Fruit fly (Drosophila melanogaster) whole organism, embryonic: ENCODE data around the gene w-cup.

Experiments used
- CG10147 ChIP-seq: fragments of 200-800 bp; sonication (Bioruptor generic); optimal IDR thresholded peaks from 2 replicates; lab custom pipeline; 2019; ENCODE audit warnings: missing biosample characterization, mild to moderate bottlenecking, missing genetic modification characterization, moderate library complexity
- CG11696 ChIP-seq: fragments of 200-800 bp; sonication (Bioruptor generic); IDR thresholded peaks from 2 replicates; pipeline ENCODE4 v1.3.6; 2022; ENCODE audit warnings: missing biosample characterization, missing genetic modification characterization
- CG12071 ChIP-seq: fragments of 200-800 bp; sonication (Bioruptor generic); optimal IDR thresholded peaks from 3 replicates; lab custom pipeline; 2018; ENCODE audit warnings: missing biosample characterization, mild to moderate bottlenecking, missing genetic modification characterization
- CG12236 ChIP-seq: fragments of 200-800 bp; sonication (Bioruptor generic); optimal IDR thresholded peaks from 2 replicates; lab custom pipeline; 2016; ENCODE audit warnings: missing biosample characterization, missing genetic modification characterization
- CG12391 ChIP-seq: fragments of 200-800 bp; sonication (Bioruptor generic); optimal IDR thresholded peaks from 3 replicates; lab custom pipeline; 2018; ENCODE audit warnings: missing biosample characterization, mild to moderate bottlenecking, missing genetic modification characterization, moderate library complexity
- CG13296 ChIP-seq: fragments of 200-800 bp; sonication (Bioruptor generic); optimal IDR thresholded peaks from 3 replicates; lab custom pipeline; 2018; ENCODE audit warnings: missing biosample characterization, mild to moderate bottlenecking, missing genetic modification characterization
- CG15696 ChIP-seq: fragments of 200-800 bp; sonication (Bioruptor generic); optimal IDR thresholded peaks from 2 replicates; lab custom pipeline; 2019; ENCODE audit warnings: missing biosample characterization, mild to moderate bottlenecking, missing genetic modification characterization, moderate library complexity
- CG17328 ChIP-seq: fragments of 200-800 bp; sonication (Bioruptor generic); IDR thresholded peaks from 2 replicates; pipeline ENCODE4 v1.3.6; 2022; ENCODE audit warnings: missing biosample characterization, missing genetic modification characterization
- CG18476 ChIP-seq: fragments of 200-800 bp; sonication (Bioruptor generic); optimal IDR thresholded peaks from 2 replicates; lab custom pipeline; 2016; ENCODE audit warnings: missing biosample characterization, mild to moderate bottlenecking, missing genetic modification characterization
- CG3065 ChIP-seq: fragments of 200-800 bp; sonication (Bioruptor generic); optimal IDR thresholded peaks from 2 replicates; lab custom pipeline; 2016; ENCODE audit warnings: missing biosample characterization, missing genetic modification characterization
- CG3407 ChIP-seq: fragments of 200-800 bp; sonication (Bioruptor generic); optimal IDR thresholded peaks from 2 replicates; lab custom pipeline; 2018; ENCODE audit warnings: missing biosample characterization, mild to moderate bottlenecking, missing genetic modification characterization
- CG4730 ChIP-seq: fragments of 200-800 bp; sonication (Bioruptor generic); IDR thresholded peaks from 2 replicates; pipeline ENCODE4 v1.3.6; 2022; ENCODE audit warnings: missing biosample characterization, missing genetic modification characterization
- CG7372 ChIP-seq: fragments of 200-800 bp; sonication (Bioruptor generic); IDR thresholded peaks from 2 replicates; pipeline ENCODE4 v1.3.6; 2022; ENCODE audit warnings: missing biosample characterization, missing genetic modification characterization
- CG7987 ChIP-seq: fragments of 200-800 bp; sonication (Bioruptor generic); optimal IDR thresholded peaks from 2 replicates; lab custom pipeline; 2018; ENCODE audit warnings: missing biosample characterization, mild to moderate bottlenecking, missing genetic modification characterization, moderate library complexity
- CG8290 ChIP-seq, 3 experiments: fragments of 200-800 bp; sonication (Bioruptor generic); optimal IDR thresholded peaks; 2 replicates each; lab custom pipeline; 2016 to 2019; ENCODE audit warnings: missing biosample characterization in 3 of 3, missing genetic modification characterization in 3 of 3, mild to moderate bottlenecking in 2 of 3, moderate library complexity in 1 of 3
- CG9817 ChIP-seq: fragments of 200-800 bp; sonication (Bioruptor generic); optimal IDR thresholded peaks from 2 replicates; lab custom pipeline; 2018; ENCODE audit warnings: missing biosample characterization, mild to moderate bottlenecking, missing genetic modification characterization, moderate library complexity
- CkIIα-i1 ChIP-seq: fragments of 200-800 bp; sonication (Bioruptor generic); IDR thresholded peaks from 2 replicates; pipeline ENCODE4 v1.3.6; 2022; ENCODE audit warnings: missing biosample characterization, missing genetic modification characterization
- Fer1 ChIP-seq: fragments of 200-800 bp; sonication (Bioruptor generic); optimal IDR thresholded peaks from 2 replicates; lab custom pipeline; 2017; ENCODE audit warnings: missing biosample characterization, mild to moderate bottlenecking, missing genetic modification characterization
- HLH54F ChIP-seq: fragments of 200-800 bp; sonication (Bioruptor generic); optimal IDR thresholded peaks from 3 replicates; lab custom pipeline; 2016; ENCODE audit warnings: missing biosample characterization, missing genetic modification characterization
- Lim3 ChIP-seq: fragments of 200-800 bp; sonication (Bioruptor generic); IDR thresholded peaks from 2 replicates; pipeline ENCODE4 v1.3.6; 2022; ENCODE audit warnings: missing biosample characterization, missing genetic modification characterization
- MBD-R2 ChIP-seq: fragments of 200-800 bp; sonication (Bioruptor generic); IDR thresholded peaks from 2 replicates; pipeline ENCODE4 v1.3.6; 2022; ENCODE audit warnings: missing biosample characterization, missing genetic modification characterization
- Mes4 ChIP-seq: fragments of 200-800 bp; sonication (Bioruptor generic); optimal IDR thresholded peaks from 2 replicates; lab custom pipeline; 2016; ENCODE audit warnings: missing biosample characterization, missing genetic modification characterization
- Nf-YB ChIP-seq: fragments of 200-800 bp; sonication (Bioruptor generic); optimal IDR thresholded peaks from 3 replicates; lab custom pipeline; 2019; ENCODE audit warnings: missing biosample characterization, mild to moderate bottlenecking, missing genetic modification characterization, moderate library complexity
- Nf-YC ChIP-seq: fragments of 200-800 bp; optimal IDR thresholded peaks from 3 replicates; lab custom pipeline; 2019; ENCODE audit warnings: missing biosample characterization, mild to moderate bottlenecking, missing genetic modification characterization, moderate library complexity
- Ptx1 ChIP-seq: fragments of 200-800 bp; sonication (Bioruptor generic); IDR thresholded peaks from 2 replicates; pipeline ENCODE4 v1.3.6; 2022; ENCODE audit warnings: missing biosample characterization, missing genetic modification characterization
- Rx ChIP-seq: fragments of 200-800 bp; sonication (Bioruptor generic); IDR thresholded peaks from 2 replicates; pipeline ENCODE4 v1.3.6; 2022; ENCODE audit warnings: missing biosample characterization, missing genetic modification characterization
- Scr ChIP-seq: fragments of 200-800 bp; sonication (Bioruptor generic); IDR thresholded peaks from 2 replicates; pipeline ENCODE4 v1.3.6; 2022; ENCODE audit warnings: missing biosample characterization, missing genetic modification characterization; ENCODE audit not compliant: partially characterized antibody
- al ChIP-seq: fragments of 200-800 bp; sonication (Bioruptor generic); IDR thresholded peaks from 2 replicates; pipeline ENCODE4 v1.3.6; 2022; ENCODE audit warnings: missing biosample characterization, missing genetic modification characterization
- amos ChIP-seq: fragments of 200-800 bp; sonication (Bioruptor generic); IDR thresholded peaks from 2 replicates; pipeline ENCODE4 v1.3.6; 2022; ENCODE audit warnings: missing biosample characterization, missing genetic modification characterization; ENCODE audit not compliant: partially characterized antibody
- btn ChIP-seq: fragments of 200-800 bp; sonication (Bioruptor generic); optimal IDR thresholded peaks from 2 replicates; lab custom pipeline; 2016; ENCODE audit warnings: missing biosample characterization, missing genetic modification characterization
- da ChIP-seq: fragments of 200-800 bp; sonication (Bioruptor generic); optimal IDR thresholded peaks from 2 replicates; lab custom pipeline; 2016; ENCODE audit warnings: missing biosample characterization, missing genetic modification characterization
- dmrt11E ChIP-seq: fragments of 200-800 bp; sonication (Bioruptor generic); optimal IDR thresholded peaks from 3 replicates; lab custom pipeline; 2018; ENCODE audit warnings: missing biosample characterization, mild to moderate bottlenecking, missing genetic modification characterization, moderate library complexity
- emc ChIP-seq: fragments of 200-800 bp; sonication (Bioruptor generic); optimal IDR thresholded peaks from 2 replicates; lab custom pipeline; 2016; ENCODE audit warnings: missing biosample characterization, missing genetic modification characterization
- fd102C ChIP-seq: fragments of 200-800 bp; sonication (Bioruptor generic); optimal IDR thresholded peaks from 2 replicates; lab custom pipeline; 2018; ENCODE audit warnings: missing biosample characterization, mild to moderate bottlenecking, missing genetic modification characterization, moderate library complexity
- gsb-n ChIP-seq: fragments of 200-800 bp; sonication (Bioruptor generic); optimal IDR thresholded peaks from 3 replicates; lab custom pipeline; 2018; ENCODE audit warnings: missing biosample characterization, mild to moderate bottlenecking, missing genetic modification characterization
- hb ChIP-seq: fragments of 200-800 bp; sonication (Bioruptor generic); IDR thresholded peaks from 3 replicates; pipeline ENCODE4 v1.3.6; 2022; ENCODE audit warnings: missing biosample characterization, missing genetic modification characterization; ENCODE audit not compliant: partially characterized antibody
- her ChIP-seq: fragments of 200-800 bp; sonication (Bioruptor generic); optimal IDR thresholded peaks from 2 replicates; lab custom pipeline; 2016; ENCODE audit warnings: missing biosample characterization, missing genetic modification characterization
- kah ChIP-seq: fragments of 200-800 bp; sonication (Bioruptor generic); optimal IDR thresholded peaks from 2 replicates; lab custom pipeline; 2018; ENCODE audit warnings: missing biosample characterization, mild to moderate bottlenecking, missing genetic modification characterization
- kay ChIP-seq: fragments of 200-800 bp; sonication (Bioruptor generic); optimal IDR thresholded peaks from 2 replicates; lab custom pipeline; 2016; ENCODE audit warnings: missing biosample characterization, missing genetic modification characterization
- lmd ChIP-seq: fragments of 200-800 bp; sonication (Bioruptor generic); IDR thresholded peaks from 2 replicates; pipeline ENCODE4 v1.3.6; 2022; ENCODE audit warnings: missing biosample characterization, missing genetic modification characterization
- pb ChIP-seq: fragments of 200-800 bp; sonication (Bioruptor generic); optimal IDR thresholded peaks from 3 replicates; lab custom pipeline; 2016; ENCODE audit warnings: missing biosample characterization, missing genetic modification characterization
- prd ChIP-seq, 3 experiments: fragments of >200 bp in 2 of 3; fragments of 200-800 bp in 1 of 3; sonication (Bioruptor generic) in 1 of 3; optimal IDR thresholded peaks in 2 of 3; IDR thresholded peaks in 1 of 3; 2 replicates in 2 of 3; 3 replicates in 1 of 3; pipeline versions ENCODE4 v1.3.6 to Lab custom; 2017 to 2022; ENCODE audit warnings: missing biosample characterization in 1 of 3, missing genetic modification characterization in 1 of 3
- pros ChIP-seq: fragments of 200-800 bp; sonication (Bioruptor generic); optimal IDR thresholded peaks from 3 replicates; lab custom pipeline; 2019; ENCODE audit warnings: missing biosample characterization, mild to moderate bottlenecking, missing genetic modification characterization, moderate library complexity
- rib ChIP-seq: fragments of 200-800 bp; sonication (Bioruptor generic); IDR thresholded peaks from 2 replicates; pipeline ENCODE4 v1.3.6; 2022; ENCODE audit warnings: missing biosample characterization, missing genetic modification characterization
- sc ChIP-seq, 3 experiments: fragments of >200 bp in 2 of 3; fragments of 200-800 bp in 1 of 3; sonication (Bioruptor generic) in 1 of 3; optimal IDR thresholded peaks; 2 replicates in 2 of 3; 3 replicates in 1 of 3; lab custom pipeline; 2017; ENCODE audit warnings: mild to moderate bottlenecking in 1 of 3, missing biosample characterization in 1 of 3, missing genetic modification characterization in 1 of 3, missing genetic modification reagents in 1 of 3
- sisA ChIP-seq: fragments of 200-800 bp; sonication (Bioruptor generic); IDR thresholded peaks from 2 replicates; pipeline ENCODE4 v1.3.6; 2022; ENCODE audit warnings: missing biosample characterization, missing genetic modification characterization
- stwl ChIP-seq: fragments of 200-800 bp; sonication (Bioruptor generic); optimal IDR thresholded peaks from 3 replicates; lab custom pipeline; 2018; ENCODE audit warnings: missing biosample characterization, mild to moderate bottlenecking, missing genetic modification characterization, moderate library complexity
- vnd ChIP-seq: fragments of 200-800 bp; sonication (Bioruptor generic); IDR thresholded peaks from 3 replicates; pipeline ENCODE4 v1.3.6; 2022; ENCODE audit warnings: missing biosample characterization, missing genetic modification characterization; ENCODE audit not compliant: partially characterized antibody

Gene w-cup

dm6 chr2L:10543048-10543752, 34.4 kb downstream of the w-cup start (continued):
- TF ChIP-seq CG3065 (GFP tag; lab: Kevin White, UChicago), result no peak
- TF ChIP-seq CG13296 (GFP tag; lab: Kevin White, UChicago), result no peak
- TF ChIP-seq sisA (GFP tag; lab: Robert Waterston, UW), result 0 out of 2 replicates have a peak, but pooled peaks have one; percentile 6
- TF ChIP-seq CG10147 (GFP tag; lab: Kevin White, UChicago), result no peak
- TF ChIP-seq CG9817, result no peak
- no peak for TF ChIP-seq pb (GFP tag; lab: Kevin White, UChicago)
- TF ChIP-seq al (GFP tag; lab: Robert Waterston, UW), result no peak
- peak; percentile 61 for TF ChIP-seq CG17328 (GFP tag; lab: Robert Waterston, UW)
- TF ChIP-seq CG11696 (GFP tag; lab: Robert Waterston, UW), result 0 out of 2 replicates have a peak, but pooled peaks have one; percentile 9
- TF ChIP-seq Nf-YC (tag; lab: Kevin White, UChicago), result no peak
- no peak for TF ChIP-seq Mes4
- TF ChIP-seq Rx, result no peak
- peak; percentile 80 for TF ChIP-seq CG12391 (tag; lab: Kevin White, UChicago)
- TF ChIP-seq emc (GFP tag; lab: Kevin White, UChicago), result no peak
- TF ChIP-seq da (GFP tag; lab: Kevin White, UChicago), result no peak
- no peak for TF ChIP-seq kay (GFP tag; lab: Kevin White, UChicago)
- no peak for TF ChIP-seq Lim3
- TF ChIP-seq CG18476 (GFP tag; lab: Kevin White, UChicago), result no peak
- no peak for TF ChIP-seq vnd (GFP tag; lab: Robert Waterston, UW)
- no peak for TF ChIP-seq kah (GFP tag; lab: Kevin White, UChicago)
- TF ChIP-seq gsb-n (tag; lab: Kevin White, UChicago), result peak; percentile 73
- TF ChIP-seq prd (optimal IDR thresholded peaks at IDR 0.05; lab: Kevin White, UChicago), result no peak
- no peak; the same call in 2 of the 3 replicates for TF ChIP-seq prd (GFP tag; IDR thresholded peaks at IDR 0.05; lab: Robert Waterston, UW)
- peak; percentile 40 for TF ChIP-seq CG8290 (GFP tag; optimal IDR thresholded peaks at IDR 0.05; lab: Kevin White, UChicago)
- no peak for TF ChIP-seq CG8290 (tag; optimal IDR thresholded peaks at IDR 0.05; lab: Kevin White, UChicago)
- no peak for TF ChIP-seq CkIIα-i1 (GFP tag; lab: Robert Waterston, UW)
- TF ChIP-seq Ptx1 (GFP tag; lab: Robert Waterston, UW), result no peak; the same call in 1 of the 2 replicates
- no peak for TF ChIP-seq her (GFP tag; lab: Kevin White, UChicago)
- no peak for TF ChIP-seq Fer1 (GFP tag; lab: Kevin White, UChicago)
- no peak for TF ChIP-seq CG7372 (GFP tag; lab: Robert Waterston, UW)
- peak; percentile 9 for TF ChIP-seq stwl (tag; lab: Kevin White, UChicago)
- 0 out of 2 replicates have a peak, but pooled peaks have one; percentile 25 for TF ChIP-seq CG4730 (GFP tag; lab: Robert Waterston, UW)
- TF ChIP-seq dmrt11E (tag; lab: Kevin White, UChicago), result peak; percentile 84
- TF ChIP-seq Nf-YB (GFP tag; lab: Kevin White, UChicago), result peak; percentile 1
- no peak for TF ChIP-seq rib (GFP tag; lab: Robert Waterston, UW)
- TF ChIP-seq CG7987 (GFP tag; lab: Kevin White, UChicago), result no peak
- TF ChIP-seq HLH54F (GFP tag; lab: Kevin White, UChicago), result no peak
- TF ChIP-seq CG3407, result peak; percentile 18
- no peak for TF ChIP-seq amos (GFP tag; lab: Robert Waterston, UW)
- TF ChIP-seq CG15696 (tag; lab: Kevin White, UChicago), result peak; percentile 40
- TF ChIP-seq MBD-R2 (GFP tag; lab: Robert Waterston, UW), result no peak
- no peak for TF ChIP-seq CG12236 (GFP tag; lab: Kevin White, UChicago)
- no peak for TF ChIP-seq fd102C (GFP tag; lab: Kevin White, UChicago)
- no peak for TF ChIP-seq sc (optimal IDR thresholded peaks at IDR 0.05; lab: Kevin White, UChicago)
- TF ChIP-seq sc (GFP tag; optimal IDR thresholded peaks at IDR 0.05; lab: Kevin White, UChicago), result peak; percentile 18
- TF ChIP-seq Scr (GFP tag; lab: Robert Waterston, UW), result no peak
- no peak for TF ChIP-seq CG12071 (GFP tag; lab: Kevin White, UChicago)
- TF ChIP-seq btn (GFP tag; lab: Kevin White, UChicago), result no peak
- TF ChIP-seq pros (GFP tag; lab: Kevin White, UChicago), result no peak
- no peak for TF ChIP-seq hb (GFP tag; lab: Robert Waterston, UW)
- TF ChIP-seq lmd (GFP tag; lab: Robert Waterston, UW), result peak; percentile 40; the same call in 1 of the 2 replicates
